Worm (Caenorhabditis elegans): Measurements from ENCODE around the gene T19C3.2.

DNA sequence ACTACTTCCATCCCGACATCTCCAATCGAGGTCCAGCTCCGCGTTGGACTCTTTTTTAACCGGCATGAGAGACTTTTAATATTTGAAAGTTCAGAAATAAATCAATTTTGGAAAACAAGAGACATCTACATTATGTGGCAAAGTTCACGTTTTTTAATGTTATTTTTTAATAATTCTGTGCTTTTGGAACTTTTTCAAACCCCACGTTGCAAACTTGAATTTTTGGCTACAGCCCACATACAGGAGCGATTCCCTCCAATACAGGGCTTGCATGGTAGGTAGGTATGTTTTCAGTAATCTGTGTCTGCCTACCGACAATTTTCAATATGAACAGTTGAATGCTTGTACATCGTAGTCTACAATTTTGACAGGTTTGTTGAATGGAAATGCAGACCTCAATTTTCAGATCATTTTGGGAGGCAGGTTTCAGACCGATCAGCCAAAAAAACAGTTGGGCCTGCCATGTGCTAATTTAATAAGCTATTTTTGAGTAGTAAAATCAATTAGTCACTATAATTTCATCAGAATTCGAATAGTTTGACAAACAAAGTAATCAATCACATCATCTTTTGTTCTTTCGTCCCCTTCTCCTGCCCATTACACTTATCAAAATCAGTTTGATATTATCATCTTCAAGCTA is 11.8 kb downstream of the T19C3.2 start, which contains the start of the genes Y55B1AR.4 and ttr-7:
- TF ChIP-seq cog-1 (tag; optimal IDR thresholded peaks at IDR 0.05) = no peak
- TF ChIP-seq klf-2 (GFP tag; conservative IDR thresholded peaks at IDR 0.05) = no peak
- no peak for TF ChIP-seq med-1 (GFP tag; optimal IDR thresholded peaks at IDR 0.05; ENCODE audit: insufficient read depth)
